Worm (Caenorhabditis elegans): ENCODE measurements around the gene enu-3.6.
A peak's percentile ranks its signal among the peaks of the same experiment; 100 is the strongest.

The enu-3.6 gene

ce11 chrIII:10711192-10711673 is 39.0 kb upstream of the enu-3.6 start, which contains the start of gene W09D10.5:
TSS of gene W09D10.5 (minus strand) at chrIII:10711536.
- TF ChIP-seq daf-12 (tag; optimal IDR thresholded peaks at IDR 0.05) (no peak), egl-5 (tag; optimal IDR thresholded peaks at IDR 0.05) (no peak), tbx-2 (tag; optimal IDR thresholded peaks at IDR 0.05) (no peak), nhr-77 (tag; optimal IDR thresholded peaks at IDR 0.05) (no peak), ceh-9 (tag; optimal IDR thresholded peaks at IDR 0.05) (no peak), elt-2 (tag; optimal IDR thresholded peaks at IDR 0.05) (peak; percentile 47), snpc-4 (tag; optimal IDR thresholded peaks at IDR 0.05) (no peak), pha-4 (tag; optimal IDR thresholded peaks at IDR 0.05) (peak; percentile 49), jun-1 (tag; optimal IDR thresholded peaks at IDR 0.05) (no peak), lin-39 (tag; optimal IDR thresholded peaks at IDR 0.05) (no peak), pqm-1 (tag; optimal IDR thresholded peaks at IDR 0.05) (peak; percentile 29), ceh-16 (tag; optimal IDR thresholded peaks at IDR 0.05) (no peak), lsy-12 (tag; optimal IDR thresholded peaks at IDR 0.05) (peak; percentile 68), nhr-43 (tag; optimal IDR thresholded peaks at IDR 0.05; ENCODE audit: poor library complexity, severe bottlenecking) (peak; percentile 47), ama-1 (optimal IDR thresholded peaks at IDR 0.05) (peak; percentile 90), ZK546.5 (tag; optimal IDR thresholded peaks at IDR 0.05) (no peak), sea-2 (GFP tag; optimal IDR thresholded peaks at IDR 0.05) (no peak), nhr-12 (tag; optimal IDR thresholded peaks at IDR 0.05) (no peak), fkh-10 (GFP tag; optimal IDR thresholded peaks at IDR 0.05) (no peak), aly-2 (tag; optimal IDR thresholded peaks at IDR 0.05) (no peak), unc-62 (GFP tag; optimal IDR thresholded peaks at IDR 0.05) (no peak), ceh-82 (tag; optimal IDR thresholded peaks at IDR 0.05) (no peak), R02D3.7 (tag; optimal IDR thresholded peaks at IDR 0.05) (no peak), unc-39 (tag; optimal IDR thresholded peaks at IDR 0.05) (no peak), ztf-4 (tag; optimal IDR thresholded peaks at IDR 0.05) (peak; percentile 43), hmg-11 (tag; optimal IDR thresholded peaks at IDR 0.05) (no peak), fkh-2 (tag; optimal IDR thresholded peaks at IDR 0.05) (no peak), nhr-67 (tag; optimal IDR thresholded peaks at IDR 0.05) (no peak), mdl-1 (tag; optimal IDR thresholded peaks at IDR 0.05) (no peak), zag-1 (tag; optimal IDR thresholded peaks at IDR 0.05) (no peak), egl-27 (tag; optimal IDR thresholded peaks at IDR 0.05) (no peak), ceh-28 (tag; optimal IDR thresholded peaks at IDR 0.05) (peak; percentile 55), nhr-11 (tag; optimal IDR thresholded peaks at IDR 0.05) (no peak), nhr-23 (tag; optimal IDR thresholded peaks at IDR 0.05) (peak; percentile 72)

DNA sequence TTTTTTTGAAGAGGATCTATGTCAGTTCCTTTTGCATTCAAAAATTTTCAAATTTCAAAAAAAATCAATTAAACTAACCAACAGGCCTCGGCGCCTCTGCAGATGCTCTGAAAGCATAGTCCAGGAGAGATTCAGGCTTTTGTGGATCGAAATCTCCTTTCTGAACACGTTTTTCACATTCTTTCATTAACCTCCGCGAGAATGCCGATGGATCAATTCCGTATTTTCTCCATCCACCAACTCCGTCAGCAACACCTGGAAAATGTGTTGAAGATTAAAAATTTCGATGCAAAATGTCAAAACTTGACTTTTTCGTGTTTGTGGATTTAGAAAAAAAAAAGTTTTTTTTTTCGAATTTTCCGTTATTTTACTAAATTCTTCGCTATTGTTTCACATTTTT is 35.7 kb upstream of the enu-3.6 start:
- TF ChIP-seq nhr-76 (tag; optimal IDR thresholded peaks at IDR 0.05) (no peak), ama-1 (optimal IDR thresholded peaks at IDR 0.05) (peak; percentile 33)

- TF ChIP-seq lin-39 (tag; optimal IDR thresholded peaks at IDR 0.05) (no peak), ama-1 (optimal IDR thresholded peaks at IDR 0.05) (peak; percentile 27), nhr-28 (tag; optimal IDR thresholded peaks at IDR 0.05) (no peak), daf-12 (tag; optimal IDR thresholded peaks at IDR 0.05) (no peak), elt-3 (tag; optimal IDR thresholded peaks at IDR 0.05) (no peak), zag-1 (tag; optimal IDR thresholded peaks at IDR 0.05) (no peak), nhr-25 (tag; optimal IDR thresholded peaks at IDR 0.05) (no peak), pha-4 (tag; optimal IDR thresholded peaks at IDR 0.05) (no peak), elt-2 (tag; optimal IDR thresholded peaks at IDR 0.05) (peak; percentile 3)
Observed at ce11 chrIII:10716091-10716490, 34.1 kb upstream of the enu-3.6 start, which contains the start of gene W09D10.4. TSS of gene W09D10.4 (minus strand) at chrIII:10716191.

DNA sequence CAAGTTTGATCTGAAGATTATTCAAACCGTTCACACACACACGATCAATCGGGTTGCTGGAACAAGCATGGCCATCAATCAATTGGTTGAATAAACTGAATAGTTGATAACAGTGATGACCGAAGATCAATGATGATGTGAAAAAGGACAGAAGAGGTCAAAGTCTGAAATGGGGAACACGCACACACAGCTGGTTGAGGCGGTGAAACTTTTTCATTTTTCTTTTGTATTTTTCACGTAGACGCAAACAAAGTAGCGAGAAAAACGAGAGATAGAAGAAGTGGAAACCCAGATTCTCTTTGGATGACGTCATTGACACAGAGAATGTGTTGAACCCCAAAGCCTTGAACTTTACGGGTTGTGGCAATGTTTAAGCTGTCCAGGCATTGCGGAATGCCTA is 32.8 kb upstream of the enu-3.6 start:
- peak; percentile 61 for TF ChIP-seq mdl-1 (tag; optimal IDR thresholded peaks at IDR 0.05)
- TF ChIP-seq ztf-4 (tag; optimal IDR thresholded peaks at IDR 0.05) = peak; percentile 87
- peak; percentile 93 for TF ChIP-seq nhr-25 (tag; optimal IDR thresholded peaks at IDR 0.05)
- no peak for TF ChIP-seq hmg-11 (tag; optimal IDR thresholded peaks at IDR 0.05)
- peak; percentile 41 for TF ChIP-seq tbx-2 (tag; optimal IDR thresholded peaks at IDR 0.05)
- TF ChIP-seq lsy-12 (tag; optimal IDR thresholded peaks at IDR 0.05) = peak; percentile 17
- peak; percentile 42 for TF ChIP-seq jun-1 (tag; optimal IDR thresholded peaks at IDR 0.05)
- no peak for TF ChIP-seq ceh-82 (tag; optimal IDR thresholded peaks at IDR 0.05)
- peak; percentile 31 for TF ChIP-seq unc-39 (tag; optimal IDR thresholded peaks at IDR 0.05)
- TF ChIP-seq elt-3 (tag; optimal IDR thresholded peaks at IDR 0.05) = peak; percentile 41 to 67 (median 55)
- peak; percentile 64 for TF ChIP-seq nfya-1 (tag; optimal IDR thresholded peaks at IDR 0.05; ENCODE audit: insufficient read depth)
- TF ChIP-seq nhr-76 (tag; optimal IDR thresholded peaks at IDR 0.05) = peak; percentile 40
- TF ChIP-seq R02D3.7 (tag; optimal IDR thresholded peaks at IDR 0.05) = peak; percentile 19
- peak; percentile 96 for TF ChIP-seq nhr-43 (tag; optimal IDR thresholded peaks at IDR 0.05; ENCODE audit: poor library complexity, severe bottlenecking)
- TF ChIP-seq skn-1 (tag; optimal IDR thresholded peaks at IDR 0.05) = no peak
- no peak for TF ChIP-seq nhr-11 (tag; optimal IDR thresholded peaks at IDR 0.05)
- peak; percentile 87 for TF ChIP-seq nhr-23 (tag; optimal IDR thresholded peaks at IDR 0.05)
- peak; percentile 63 for TF ChIP-seq elt-2 (tag; optimal IDR thresholded peaks at IDR 0.05)
- TF ChIP-seq pqm-1 (tag; optimal IDR thresholded peaks at IDR 0.05) = peak; percentile 63
- TF ChIP-seq fkh-10 (GFP tag; optimal IDR thresholded peaks at IDR 0.05) = no peak
- peak; percentile 96 for TF ChIP-seq ama-1 (optimal IDR thresholded peaks at IDR 0.05)
- TF ChIP-seq ceh-28 (tag; optimal IDR thresholded peaks at IDR 0.05) = peak; percentile 46
